Fruit fly (Drosophila melanogaster): ENCODE results near the gene Usp8.
A peak's percentile ranks its signal among the peaks of the same experiment; 100 is the strongest.

The Usp8 gene

DNA sequence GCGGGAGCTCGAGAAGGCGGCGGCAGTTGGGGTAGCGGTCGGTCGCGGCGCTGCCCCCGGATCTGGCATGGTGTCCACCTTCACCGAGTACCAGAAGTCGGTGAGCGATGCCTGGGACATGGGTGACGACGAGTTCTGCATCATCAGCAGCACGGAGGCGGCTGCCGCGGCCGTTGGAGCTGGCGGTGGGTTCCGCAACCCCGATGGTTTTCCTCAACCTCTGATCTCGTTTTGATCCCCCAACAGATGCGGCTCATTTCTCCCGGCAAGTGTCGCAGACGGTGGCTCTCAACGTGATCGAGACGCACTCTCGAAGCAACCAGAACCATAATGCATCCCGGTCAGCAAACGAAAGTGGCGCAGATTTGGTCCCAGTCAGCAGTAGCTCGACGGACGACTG is 31.6 kb upstream of the Usp8 start:
- TF ChIP-seq CG32121 (GFP tag; IDR thresholded peaks at IDR 0.05): no peak
- TF ChIP-seq CG10348 (GFP tag; IDR thresholded peaks at IDR 0.05): no peak
- TF ChIP-seq fd96Ca (GFP tag; IDR thresholded peaks at IDR 0.05): no peak
- no peak for TF ChIP-seq CG14655 (GFP tag; optimal IDR thresholded peaks at IDR 0.05)

dm6 chr3R:21107907-21108591 is 26.0 kb upstream of the Usp8 start, which contains the start of the genes Sec15 and rtet:
TSS of gene Sec15 (minus strand) at chr3R:21107972.
TSS of gene rtet (plus strand) at chr3R:21108446.
- TF ChIP-seq CG34367 (tag; optimal IDR thresholded peaks at IDR 0.05) (peak; percentile 27), Pif1B (GFP tag; optimal IDR thresholded peaks at IDR 0.05) (no peak), Pif1A (GFP tag; optimal IDR thresholded peaks at IDR 0.05) (no peak), CG13204 (GFP tag; optimal IDR thresholded peaks at IDR 0.05) (no peak), CG32121 (GFP tag; IDR thresholded peaks at IDR 0.05) (peak; percentile 52), gl (tag; optimal IDR thresholded peaks at IDR 0.05) (no peak), Ets98B (GFP tag; IDR thresholded peaks at IDR 0.05) (peak; percentile 58), CG17806 (tag; optimal IDR thresholded peaks at IDR 0.05) (peak; percentile 6), CG9948 (tag; optimal IDR thresholded peaks at IDR 0.05) (peak; percentile 30), fd96Ca (GFP tag; IDR thresholded peaks at IDR 0.05) (peak; percentile 66), CG15710 (tag; optimal IDR thresholded peaks at IDR 0.05) (peak; percentile 47), CG4496 (GFP tag; IDR thresholded peaks at IDR 0.05) (peak; percentile 63; the same call in 1 of the 3 replicates), CG12605 (GFP tag; IDR thresholded peaks at IDR 0.05) (peak; percentile 27; the same call in 1 of the 2 replicates)

- TF ChIP-seq D1 (tag; optimal IDR thresholded peaks at IDR 0.05) (no peak), CG32121 (GFP tag; IDR thresholded peaks at IDR 0.05) (no peak), rn (GFP tag; IDR thresholded peaks at IDR 0.05) (no peak), Snoo (tag; optimal IDR thresholded peaks at IDR 0.05) (no peak), CG4496 (GFP tag; IDR thresholded peaks at IDR 0.05) (no peak), gl (tag; optimal IDR thresholded peaks at IDR 0.05) (no peak), Pif1A (GFP tag; optimal IDR thresholded peaks at IDR 0.05) (no peak), CG34367 (tag; optimal IDR thresholded peaks at IDR 0.05) (no peak), CG8301 (tag; optimal IDR thresholded peaks at IDR 0.05) (no peak), CG13204 (GFP tag; optimal IDR thresholded peaks at IDR 0.05) (no peak), CG12605 (GFP tag; IDR thresholded peaks at IDR 0.05) (no peak), fd96Ca (GFP tag; IDR thresholded peaks at IDR 0.05) (no peak)
Measured at dm6 chr3R:21109712-21110111, 24.4 kb upstream of the Usp8 start.

dm6 chr3R:21111046-21111480 is 23.0 kb upstream of the Usp8 start, which contains the start of gene Rab11:
TSS of gene Rab11 (plus strand) at chr3R:21111408.
- peak; percentile 43 for TF ChIP-seq CG15710 (tag; optimal IDR thresholded peaks at IDR 0.05)
- TF ChIP-seq CG34367 (tag; optimal IDR thresholded peaks at IDR 0.05): peak; percentile 12
- no peak for TF ChIP-seq gl (tag; optimal IDR thresholded peaks at IDR 0.05)
- peak; percentile 39 for TF ChIP-seq CG8159 (tag; optimal IDR thresholded peaks at IDR 0.05)

- TF ChIP-seq CG9948 (tag; optimal IDR thresholded peaks at IDR 0.05) (peak; percentile 18), CG17806 (tag; optimal IDR thresholded peaks at IDR 0.05) (peak; percentile 16), rn (GFP tag; IDR thresholded peaks at IDR 0.05) (no peak), CG15710 (tag; optimal IDR thresholded peaks at IDR 0.05) (no peak), CG12605 (GFP tag; IDR thresholded peaks at IDR 0.05) (no peak), CG8301 (tag; optimal IDR thresholded peaks at IDR 0.05) (peak; percentile 55), Ets98B (GFP tag; IDR thresholded peaks at IDR 0.05) (peak; percentile 44), CG14655 (GFP tag; optimal IDR thresholded peaks at IDR 0.05) (no peak), CG32121 (GFP tag; IDR thresholded peaks at IDR 0.05) (0 out of 2 replicates have a peak, but pooled peaks have one; percentile 10), CG10348 (GFP tag; IDR thresholded peaks at IDR 0.05) (no peak), CG4496 (GFP tag; IDR thresholded peaks at IDR 0.05) (0 out of 3 replicates have a peak, but pooled peaks have one; percentile 6), Snoo (tag; optimal IDR thresholded peaks at IDR 0.05) (no peak), CG13204 (GFP tag; optimal IDR thresholded peaks at IDR 0.05) (no peak), EcR (GFP tag; optimal IDR thresholded peaks at IDR 0.05) (peak; percentile 89), fd96Ca (GFP tag; IDR thresholded peaks at IDR 0.05) (0 out of 3 replicates have a peak, but pooled peaks have one; percentile 57), CG8159 (tag; optimal IDR thresholded peaks at IDR 0.05) (peak; percentile 3)
Measured at dm6 chr3R:21111964-21112740, 21.9 kb upstream of the Usp8 start.

dm6 chr3R:21112742-21113465 is 21.2 kb upstream of the Usp8 start:
- TF ChIP-seq CG10348 (GFP tag; IDR thresholded peaks at IDR 0.05): 0 out of 2 replicates have a peak, but pooled peaks have one; percentile 10
- TF ChIP-seq Pif1B (GFP tag; optimal IDR thresholded peaks at IDR 0.05): peak; percentile 78
- TF ChIP-seq Ets98B (GFP tag; IDR thresholded peaks at IDR 0.05): peak; percentile 91
- no peak for TF ChIP-seq CG14655 (GFP tag; optimal IDR thresholded peaks at IDR 0.05)
- TF ChIP-seq CG13204 (GFP tag; optimal IDR thresholded peaks at IDR 0.05): no peak
- peak; percentile 49 for TF ChIP-seq CG15710 (tag; optimal IDR thresholded peaks at IDR 0.05)
- peak; percentile 85 for TF ChIP-seq CG8301 (tag; optimal IDR thresholded peaks at IDR 0.05)
- peak; percentile 86 for TF ChIP-seq CG32121 (GFP tag; IDR thresholded peaks at IDR 0.05)
- TF ChIP-seq EcR (GFP tag; optimal IDR thresholded peaks at IDR 0.05): no peak
- peak; percentile 92 for TF ChIP-seq CG4496 (GFP tag; IDR thresholded peaks at IDR 0.05)
- peak; percentile 88 for TF ChIP-seq fd96Ca (GFP tag; IDR thresholded peaks at IDR 0.05)
- TF ChIP-seq CG34367 (tag; optimal IDR thresholded peaks at IDR 0.05): no peak
- peak; percentile 61 for TF ChIP-seq CG8159 (tag; optimal IDR thresholded peaks at IDR 0.05)
- no peak for TF ChIP-seq Pif1A (GFP tag; optimal IDR thresholded peaks at IDR 0.05)
- peak; percentile 77 for TF ChIP-seq CG17806 (tag; optimal IDR thresholded peaks at IDR 0.05)
- peak; percentile 90 for TF ChIP-seq CG12605 (GFP tag; IDR thresholded peaks at IDR 0.05)
- TF ChIP-seq Snoo (tag; optimal IDR thresholded peaks at IDR 0.05): peak; percentile 56
- TF ChIP-seq rn (GFP tag; IDR thresholded peaks at IDR 0.05): peak; percentile 38; the same call in 1 of the 2 replicates
- no peak for TF ChIP-seq D1 (tag; optimal IDR thresholded peaks at IDR 0.05)
- TF ChIP-seq CG9948 (tag; optimal IDR thresholded peaks at IDR 0.05): peak; percentile 62
- TF ChIP-seq gl (tag; optimal IDR thresholded peaks at IDR 0.05): peak; percentile 8
